Fruit fly (Drosophila melanogaster): Measurements from ENCODE around the gene CG14932.

Gene CG14932

dm6 chr2L:11804228-11805044 lies 14.7 kb downstream of the CG14932 start (continued):
- TF ChIP-seq Deaf1 (tag; optimal IDR thresholded peaks at IDR 0.05) (peak; percentile 60), CG3847 (GFP tag; IDR thresholded peaks at IDR 0.05) (no peak), CG3838 (GFP tag; optimal IDR thresholded peaks at IDR 0.05) (no peak), CG17385 (GFP tag; optimal IDR thresholded peaks at IDR 0.05) (peak; percentile 56), CG6683 (GFP tag; optimal IDR thresholded peaks at IDR 0.05) (no peak), Doc3 (GFP tag; IDR thresholded peaks at IDR 0.05; ENCODE audit: partially characterized antibody) (no peak), CG7963 (GFP tag; IDR thresholded peaks at IDR 0.05; ENCODE audit: partially characterized antibody) (no peak), CG3163 (GFP tag; optimal IDR thresholded peaks at IDR 0.05) (peak; percentile 35), sima (GFP tag; optimal IDR thresholded peaks at IDR 0.05) (no peak), fd3F (GFP tag; optimal IDR thresholded peaks at IDR 0.05) (no peak), eyg (GFP tag; optimal IDR thresholded peaks at IDR 0.05) (no peak), CG2129 (GFP tag; IDR thresholded peaks at IDR 0.05; ENCODE audit: partially characterized antibody) (no peak), ind (GFP tag; optimal IDR thresholded peaks at IDR 0.05) (no peak), Nf-YB (GFP tag; optimal IDR thresholded peaks at IDR 0.05) (peak; percentile 57), CG9817 (tag; optimal IDR thresholded peaks at IDR 0.05) (no peak), Meics (GFP tag; optimal IDR thresholded peaks at IDR 0.05) (no peak), CG12391 (tag; optimal IDR thresholded peaks at IDR 0.05) (no peak), en (GFP tag; optimal IDR thresholded peaks at IDR 0.05) (no peak), Fer3 (tag; optimal IDR thresholded peaks at IDR 0.05) (no peak), kah (GFP tag; optimal IDR thresholded peaks at IDR 0.05) (no peak), mam (GFP tag; optimal IDR thresholded peaks at IDR 0.05) (no peak), Gsc (GFP tag; IDR thresholded peaks at IDR 0.05) (no peak), Sox102F (GFP tag; optimal IDR thresholded peaks at IDR 0.05) (no peak), CG17568 (GFP tag; optimal IDR thresholded peaks at IDR 0.05) (no peak), bowl (GFP tag; IDR thresholded peaks at IDR 0.05) (no peak), Hr78 (GFP tag; optimal IDR thresholded peaks at IDR 0.05) (no peak), insv (GFP tag; optimal IDR thresholded peaks at IDR 0.05) (peak in 1 of 2 experiments; percentile 32), CG7372 (GFP tag; IDR thresholded peaks at IDR 0.05) (no peak), CG8089 (GFP tag; optimal IDR thresholded peaks at IDR 0.05) (no peak)

DNA sequence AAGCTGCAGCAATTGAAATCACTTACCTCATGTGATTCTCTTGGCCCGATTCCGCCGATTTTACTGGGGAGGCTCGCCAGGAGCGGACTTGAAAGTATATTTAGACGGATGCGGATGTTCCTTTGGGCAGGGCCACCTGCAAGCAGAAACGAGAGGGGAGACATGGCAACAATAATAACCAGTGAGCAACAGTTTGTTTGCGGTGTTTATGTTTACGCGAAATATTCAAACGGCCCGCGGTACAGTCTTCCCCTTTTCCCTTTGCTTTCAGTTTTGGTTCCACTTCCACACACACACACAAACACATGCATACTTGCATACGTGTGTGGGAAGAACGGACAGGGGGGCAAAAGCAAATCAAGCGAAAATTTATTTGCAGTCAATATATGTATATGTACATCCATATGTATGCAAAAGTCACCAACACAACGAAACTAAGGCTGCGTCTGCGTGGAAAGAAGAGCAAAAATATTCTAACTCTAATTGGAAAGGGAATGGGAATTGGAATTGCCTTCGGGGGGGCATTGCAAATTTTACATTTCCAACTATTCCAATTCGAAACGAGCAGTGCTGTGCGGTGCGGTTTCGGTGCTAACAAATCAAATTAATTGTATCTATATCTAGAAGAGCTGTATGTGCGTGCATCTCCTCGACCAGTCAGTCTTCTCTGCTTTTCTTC lies 16.4 kb downstream of the CG14932 start:
- TF ChIP-seq jumu (GFP tag; optimal IDR thresholded peaks at IDR 0.05) (no peak), YL-1 (GFP tag; optimal IDR thresholded peaks at IDR 0.05) (peak; percentile 38), CG2678 (tag; optimal IDR thresholded peaks at IDR 0.05) (no peak), hbn (GFP tag; IDR thresholded peaks at IDR 0.05; ENCODE audit: partially characterized antibody) (no peak), CG34422 (GFP tag; IDR thresholded peaks at IDR 0.05) (0 out of 3 replicates have a peak, but pooled peaks have one; percentile 18), Stat92E (GFP tag; optimal IDR thresholded peaks at IDR 0.05) (peak in 1 of 3 experiments; percentile 9), Deaf1 (tag; optimal IDR thresholded peaks at IDR 0.05) (no peak), CG30403 (GFP tag; optimal IDR thresholded peaks at IDR 0.05) (no peak), vnd (GFP tag; IDR thresholded peaks at IDR 0.05; ENCODE audit: partially characterized antibody) (no peak), fd3F (GFP tag; optimal IDR thresholded peaks at IDR 0.05) (no peak), CG7372 (GFP tag; IDR thresholded peaks at IDR 0.05) (no peak), E2f2 (GFP tag; IDR thresholded peaks at IDR 0.05) (0 out of 2 replicates have a peak, but pooled peaks have one; percentile 11), CG10274 (GFP tag; optimal IDR thresholded peaks at IDR 0.05) (no peak), eyg (GFP tag; optimal IDR thresholded peaks at IDR 0.05) (no peak), unpg (GFP tag; optimal IDR thresholded peaks at IDR 0.05) (no peak), Bdp1 (GFP tag; optimal IDR thresholded peaks at IDR 0.05) (no peak), sim (GFP tag; IDR thresholded peaks at IDR 0.05) (no peak), sens (GFP tag) (peak; percentile 13), CG6254 (GFP tag; optimal IDR thresholded peaks at IDR 0.05) (peak; percentile 43), CG17385 (GFP tag; optimal IDR thresholded peaks at IDR 0.05) (no peak), CG34224 (GFP tag; IDR thresholded peaks at IDR 0.05; ENCODE audit: partially characterized antibody) (no peak), Nf-YA (GFP tag; IDR thresholded peaks at IDR 0.05) (no peak), CG12155 (GFP tag; optimal IDR thresholded peaks at IDR 0.05) (no peak)

All from whole organism, embryonic.